Fruit fly (Drosophila melanogaster) whole organism, prepupa: ENCODE results near the gene chas.
A peak's percentile ranks its signal among the peaks of the same experiment; 100 is the strongest.

Source experiments
- Blimp-1 ChIP-seq: fragments of 200-800 bp; sonication (Bioruptor generic); optimal IDR thresholded peaks from 3 replicates; lab custom pipeline; 2017; ENCODE audit warnings: missing biosample characterization, missing genetic modification characterization, mild to moderate bottlenecking, moderate library complexity, missing genetic modification reagents
- CG11902 ChIP-seq: fragments of 200-800 bp; sonication (Bioruptor generic); optimal IDR thresholded peaks from 3 replicates; lab custom pipeline; 2016; ENCODE audit warnings: missing biosample characterization, missing genetic modification characterization
- CG15336 ChIP-seq: fragments of 200-800 bp; sonication (Bioruptor generic); IDR thresholded peaks from 2 replicates; pipeline ENCODE4 v1.3.6; 2022; ENCODE audit warnings: missing biosample characterization, missing genetic modification characterization
- CG32006 ChIP-seq: fragments of 200-800 bp; sonication (Bioruptor generic); optimal IDR thresholded peaks from 3 replicates; lab custom pipeline; 2017; ENCODE audit warnings: missing biosample characterization, mild to moderate bottlenecking, missing genetic modification characterization
- Eip78C ChIP-seq: fragments of 200-800 bp; sonication (Bioruptor generic); peaks from one replicate; lab custom pipeline; 2016; ENCODE audit warnings: missing biosample characterization, missing genetic modification characterization
- Eip93F ChIP-seq: fragments of 200-800 bp; sonication (Bioruptor generic); optimal IDR thresholded peaks from 2 replicates; lab custom pipeline; 2016; ENCODE audit warnings: missing biosample characterization, mild to moderate bottlenecking, missing genetic modification characterization
- Hr39 ChIP-seq: fragments of 200-800 bp; sonication (Bioruptor generic); optimal IDR thresholded peaks from 2 replicates; lab custom pipeline; 2016; ENCODE audit warnings: missing biosample characterization, missing genetic modification characterization
- Hr4 ChIP-seq: fragments of 200-800 bp; sonication (Bioruptor generic); optimal IDR thresholded peaks from 3 replicates; lab custom pipeline; 2016; ENCODE audit warnings: missing biosample characterization, missing genetic modification characterization
- Smox ChIP-seq: fragments of 200-800 bp; sonication (Bioruptor generic); optimal IDR thresholded peaks from 3 replicates; lab custom pipeline; 2016; ENCODE audit warnings: missing biosample characterization, missing genetic modification characterization
- Sox102F ChIP-seq: fragments of 200-800 bp; sonication (Bioruptor generic); optimal IDR thresholded peaks from 2 replicates; lab custom pipeline; 2016; ENCODE audit warnings: missing biosample characterization, mild to moderate bottlenecking, missing genetic modification characterization
- svp ChIP-seq: fragments of 200-800 bp; sonication (Bioruptor generic); peaks from one replicate; lab custom pipeline; 2016; ENCODE audit warnings: missing biosample characterization, missing genetic modification characterization

DNA sequence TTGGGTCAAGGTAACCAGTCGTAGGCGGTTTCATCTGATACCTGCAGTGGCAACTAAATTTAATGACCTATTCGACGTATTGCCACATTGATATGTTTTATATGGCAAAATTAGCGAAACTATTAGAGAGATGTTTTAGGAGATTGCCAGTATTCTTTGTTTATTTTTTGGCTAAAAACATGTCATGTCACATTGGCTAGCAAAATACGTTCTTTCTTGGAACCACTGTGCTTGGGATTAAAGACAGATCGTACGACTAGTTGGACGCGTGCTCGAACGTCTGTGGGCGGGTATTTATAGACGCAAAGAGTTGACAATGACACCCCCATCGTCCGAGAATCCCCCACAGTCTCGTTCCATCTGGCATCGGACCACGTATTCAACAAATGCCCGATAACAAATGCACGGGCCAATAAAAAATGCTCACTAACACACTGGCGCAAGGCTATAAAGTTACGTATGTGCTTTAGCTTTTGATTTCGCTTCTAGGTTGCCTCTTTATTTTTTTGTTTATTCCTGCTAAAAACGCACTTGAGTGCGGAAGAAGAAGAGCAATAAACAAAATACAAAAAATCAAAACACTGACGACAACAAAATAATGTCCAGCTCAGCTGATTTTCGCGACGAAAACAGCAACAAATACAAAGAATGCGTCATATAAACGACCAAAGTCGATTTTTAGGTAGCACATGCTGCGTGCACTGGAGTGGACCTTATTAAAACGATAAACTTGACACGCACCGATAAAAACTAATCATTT is 74.1 kb downstream of the chas start:
- TF ChIP-seq CG32006 (GFP tag; lab: Kevin White, UChicago) (peak; percentile 7), CG15336 (GFP tag; lab: Robert Waterston, UW) (no peak; the same call in 1 of the 2 replicates), Smox (GFP tag; lab: Kevin White, UChicago) (no peak), Hr4 (no peak), Eip78C (GFP tag; lab: Kevin White, UChicago) (peak; percentile 61), Blimp-1 (GFP tag; lab: Kevin White, UChicago) (no peak), svp (GFP tag; lab: Kevin White, UChicago) (no peak), Sox102F (GFP tag; lab: Kevin White, UChicago) (no peak), Hr39 (GFP tag; lab: Kevin White, UChicago) (no peak), CG11902 (GFP tag; lab: Kevin White, UChicago) (no peak), Eip93F (GFP tag; lab: Kevin White, UChicago) (no peak)
